Fruit fly (Drosophila melanogaster) whole organism, wandering third instar larva: ENCODE measurements around the gene Atx-1.

Experiments
- CG9705 ChIP-seq: fragments of 200-800 bp; sonication (Bioruptor generic); optimal IDR thresholded peaks from 2 replicates; lab custom pipeline; 2018; ENCODE audit warnings: missing biosample characterization, mild to moderate bottlenecking, missing genetic modification characterization
- Dfd ChIP-seq: fragments of >200 bp; optimal IDR thresholded peaks from 2 replicates; lab custom pipeline; 2017; ENCODE audit warnings: missing biosample characterization, missing genetic modification characterization
- brk ChIP-seq: fragments of 200-800 bp; sonication (Bioruptor generic); optimal IDR thresholded peaks from 2 replicates; lab custom pipeline; 2016; ENCODE audit warnings: missing biosample characterization, mild to moderate bottlenecking, missing genetic modification characterization
- psq ChIP-seq: fragments of 200-800 bp; sonication (Bioruptor generic); optimal IDR thresholded peaks from 3 replicates; lab custom pipeline; 2017; ENCODE audit warnings: missing biosample characterization, mild to moderate bottlenecking, missing genetic modification characterization, moderate library complexity
- tai ChIP-seq: sonication (Bioruptor generic); optimal IDR thresholded peaks from 2 replicates; lab custom pipeline; 2016; ENCODE audit warnings: missing biosample characterization, missing genetic modification characterization
- usp ChIP-seq: fragments of >200 bp; optimal IDR thresholded peaks from 2 replicates; lab custom pipeline; 2017; ENCODE audit warnings: missing biosample characterization, missing genetic modification characterization
- woc ChIP-seq: sonication (Bioruptor generic); optimal IDR thresholded peaks from 2 replicates; lab custom pipeline; 2016; ENCODE audit warnings: missing biosample characterization, mild to moderate bottlenecking, missing genetic modification characterization

DNA sequence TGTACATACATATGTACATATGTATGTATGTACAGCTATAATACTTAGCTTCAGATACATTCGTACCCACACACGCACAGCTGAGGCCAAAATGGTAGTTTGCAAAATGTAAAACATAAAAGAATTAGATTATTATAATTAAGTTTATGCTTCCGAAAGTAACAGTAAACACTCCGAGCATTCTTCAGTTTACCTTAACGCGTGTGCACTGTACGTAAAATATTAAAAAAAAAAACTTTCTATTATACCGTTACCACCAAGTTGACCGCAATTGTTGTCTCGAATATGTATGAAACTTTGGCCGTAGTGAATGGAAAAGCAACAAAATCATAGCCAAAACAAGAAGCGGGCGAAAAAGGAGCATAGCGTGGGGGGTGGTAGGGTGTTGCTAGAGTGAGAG lies 31.6 kb downstream of the Atx-1 start:
- no peak for TF ChIP-seq brk (GFP tag; lab: Kevin White, UChicago)
- TF ChIP-seq usp (GFP tag; lab: Kevin White, UChicago) = no peak
- peak; percentile 24 for TF ChIP-seq psq
- no peak for TF ChIP-seq CG9705
- TF ChIP-seq woc = peak; percentile 11
- no peak for TF ChIP-seq Dfd (GFP tag; lab: Kevin White, UChicago)
- no peak for TF ChIP-seq tai (GFP tag; lab: Kevin White, UChicago)
